Fruit fly (Drosophila melanogaster) whole organism, pupa: ENCODE results near the gene CG7551.

Experiments
- CG12605 ChIP-seq: fragments of 200-800 bp; sonication (Bioruptor generic); IDR thresholded peaks from 2 replicates; pipeline ENCODE4 v1.3.6; 2022; ENCODE audit warnings: missing biosample characterization, missing genetic modification characterization
- CG32121 ChIP-seq: fragments of 200-800 bp; sonication (Bioruptor generic); IDR thresholded peaks from 2 replicates; pipeline ENCODE4 v1.3.6; 2022; ENCODE audit warnings: missing biosample characterization, missing genetic modification characterization
- CG8159 ChIP-seq: fragments of 200-800 bp; sonication (Bioruptor generic); optimal IDR thresholded peaks from 3 replicates; lab custom pipeline; 2018; ENCODE audit warnings: missing biosample characterization, mild to moderate bottlenecking, missing genetic modification characterization, moderate library complexity
- D1 ChIP-seq: fragments of 200-800 bp; sonication (Bioruptor generic); optimal IDR thresholded peaks from 2 replicates; lab custom pipeline; 2018; ENCODE audit warnings: missing biosample characterization, mild to moderate bottlenecking, missing genetic modification characterization, moderate library complexity
- Ets98B ChIP-seq: fragments of 200-800 bp; sonication (Bioruptor generic); IDR thresholded peaks from 2 replicates; pipeline ENCODE4 v1.3.6; 2022; ENCODE audit warnings: missing biosample characterization, missing genetic modification characterization

- TF ChIP-seq CG12605 (GFP tag; lab: Robert Waterston, UW) (no peak), CG32121 (GFP tag; lab: Robert Waterston, UW) (no peak), CG8159 (tag; lab: Kevin White, UChicago) (no peak), D1 (tag; lab: Kevin White, UChicago) (no peak), Ets98B (GFP tag; lab: Robert Waterston, UW) (no peak)
These were observed 14.1 kb downstream of the CG7551 start for dm6 chr3L:11472388-11472787.
